Worm (Caenorhabditis elegans) whole organism, L1 larva: Measurements from ENCODE around the gene hpd-1.

ENCODE experiments used
- C04F5.9 ChIP-seq: sonication (generic microtip); optimal IDR thresholded peaks from 2 replicates; lab custom pipeline; 2016; ENCODE audit warnings: missing genetic modification characterization, missing compliant biosample characterization
- C16A3.4 ChIP-seq: fragments of 150-350 bp; optimal IDR thresholded peaks from 2 replicates; lab custom pipeline; 2014; ENCODE audit warnings: missing biosample characterization, missing genetic modification characterization
- C34B4.2 ChIP-seq: sonication (generic microtip); optimal IDR thresholded peaks from 2 replicates; lab custom pipeline; 2017; ENCODE audit warnings: mild to moderate bottlenecking, missing genetic modification characterization, missing compliant biosample characterization
- aha-1 ChIP-seq: fragments of 150-350 bp; optimal IDR thresholded peaks from 2 replicates; lab custom pipeline; 2014; ENCODE audit warnings: missing biosample characterization, missing genetic modification characterization
- alr-1 ChIP-seq: fragments of 200-800 bp; sonication (Bioruptor generic); optimal IDR thresholded peaks from 2 replicates; lab custom pipeline; 2018; ENCODE audit warnings: borderline replicate concordance, mild to moderate bottlenecking, missing genetic modification characterization, missing compliant biosample characterization
- blmp-1 ChIP-seq: fragments of 150-350 bp; optimal IDR thresholded peaks from 2 replicates; lab custom pipeline; 2014; ENCODE audit warnings: missing biosample characterization, missing genetic modification characterization
- ceh-8 ChIP-seq: fragments of 200-800 bp; sonication (Bioruptor generic); optimal IDR thresholded peaks from 2 replicates; lab custom pipeline; 2018; ENCODE audit warnings: mild to moderate bottlenecking, missing genetic modification characterization, moderate library complexity, missing compliant biosample characterization
- ceh-82 ChIP-seq, 3 experiments: fragments of 150-350 bp in 1 of 3; sonication (generic microtip) in 2 of 3; optimal IDR thresholded peaks; 2 replicates each; lab custom pipeline; 2014 to 2017; ENCODE audit warnings: missing biosample characterization in 3 of 3, missing genetic modification characterization in 3 of 3
- ceh-90 ChIP-seq: sonication (generic microtip); optimal IDR thresholded peaks from 2 replicates; lab custom pipeline; 2016; ENCODE audit warnings: missing genetic modification characterization, missing compliant biosample characterization
- ces-1 ChIP-seq: fragments of 150-350 bp; optimal IDR thresholded peaks from 2 replicates; lab custom pipeline; 2014; ENCODE audit warnings: missing biosample characterization, missing genetic modification reagents, missing genetic modification characterization
- dsc-1 ChIP-seq: sonication (generic microtip); optimal IDR thresholded peaks from 2 replicates; lab custom pipeline; 2016; ENCODE audit warnings: mild to moderate bottlenecking, missing genetic modification characterization, missing compliant biosample characterization
- egl-27 ChIP-seq, 2 experiments: fragments of 150-350 bp in 1 of 2; sonication (generic microtip); optimal IDR thresholded peaks; 3 replicates each; lab custom pipeline; 2017 to 2018; ENCODE audit warnings: missing biosample characterization in 2 of 2, missing genetic modification characterization in 2 of 2, missing genetic modification reagents in 2 of 2
- elt-3 ChIP-seq, 6 experiments: fragments of 150-350 bp in 1 of 6; sonication (generic microtip); optimal IDR thresholded peaks; 2 replicates each; lab custom pipeline; 2017 to 2018; ENCODE audit warnings: missing biosample characterization in 6 of 6, missing genetic modification characterization in 6 of 6, inconsistent platforms in 1 of 6
- fkh-10 ChIP-seq: sonication (generic microtip); optimal IDR thresholded peaks from 2 replicates; lab custom pipeline; 2017; ENCODE audit warnings: missing biosample characterization, missing genetic modification reagents, missing genetic modification characterization
- fos-1 ChIP-seq: fragments of 150-350 bp; optimal IDR thresholded peaks from 2 replicates; lab custom pipeline; 2014; ENCODE audit warnings: missing biosample characterization, missing genetic modification characterization
- hlh-4 ChIP-seq: sonication (generic microtip); optimal IDR thresholded peaks from 2 replicates; lab custom pipeline; 2016; ENCODE audit warnings: mild to moderate bottlenecking, missing genetic modification characterization, missing compliant biosample characterization
- irx-1 ChIP-seq: sonication (generic microtip); optimal IDR thresholded peaks from 2 replicates; lab custom pipeline; 2016; ENCODE audit warnings: missing genetic modification characterization, missing compliant biosample characterization
- lin-13 ChIP-seq: fragments of 150-350 bp; optimal IDR thresholded peaks from 2 replicates; lab custom pipeline; 2014; ENCODE audit warnings: missing biosample characterization, missing genetic modification reagents, missing genetic modification characterization
- lin-14 ChIP-seq: fragments of 200-800 bp; sonication (Bioruptor generic); optimal IDR thresholded peaks from 2 replicates; lab custom pipeline; 2018; ENCODE audit warnings: mild to moderate bottlenecking, missing genetic modification characterization, moderate library complexity, missing compliant biosample characterization
- lin-15B ChIP-seq: fragments of 150-350 bp; sonication (generic microtip); optimal IDR thresholded peaks from 3 replicates; lab custom pipeline; 2014; ENCODE audit warnings: missing biosample characterization, missing genetic modification characterization
- lin-35 ChIP-seq, 2 experiments: fragments of 150-350 bp; optimal IDR thresholded peaks; 2 replicates each; lab custom pipeline; 2014; ENCODE audit warnings: missing biosample characterization in 2 of 2, missing genetic modification characterization in 2 of 2, missing genetic modification reagents in 2 of 2
- lin-39 ChIP-seq: fragments of 150-350 bp; optimal IDR thresholded peaks from 2 replicates; lab custom pipeline; 2014; ENCODE audit warnings: missing biosample characterization, missing genetic modification reagents, missing genetic modification characterization
- lir-3 ChIP-seq: sonication (generic microtip); optimal IDR thresholded peaks from 2 replicates; lab custom pipeline; 2016; ENCODE audit warnings: mild to moderate bottlenecking, missing genetic modification characterization, moderate library complexity, missing compliant biosample characterization; ENCODE audit not compliant: poor library complexity
- lsy-2 ChIP-seq, 2 experiments: fragments of 150-350 bp; optimal IDR thresholded peaks; 2 replicates each; lab custom pipeline; 2014; ENCODE audit warnings: missing biosample characterization in 2 of 2, missing genetic modification characterization in 2 of 2
- mab-9 ChIP-seq: fragments of 200-800 bp; sonication (Bioruptor generic); IDR thresholded peaks from 2 replicates; pipeline ENCODE4 v1.3.6; 2022; ENCODE audit warnings: missing genetic modification reagents, missing genetic modification characterization, missing compliant biosample characterization
- nhr-11 ChIP-seq: fragments of 150-350 bp; optimal IDR thresholded peaks from 2 replicates; lab custom pipeline; 2014; ENCODE audit warnings: missing biosample characterization, missing genetic modification characterization
- nhr-12 ChIP-seq: sonication (generic microtip); optimal IDR thresholded peaks from 2 replicates; lab custom pipeline; 2017; ENCODE audit warnings: missing biosample characterization, missing genetic modification characterization
- nhr-19 ChIP-seq: fragments of 200-800 bp; sonication (Bioruptor generic); conservative IDR thresholded peaks from 2 replicates; pipeline ENCODE4 v1.3.6; 2022; ENCODE audit warnings: missing genetic modification characterization, missing compliant biosample characterization
- nhr-20 ChIP-seq: sonication (generic microtip); optimal IDR thresholded peaks from 2 replicates; lab custom pipeline; 2016; ENCODE audit warnings: mild to moderate bottlenecking, missing genetic modification characterization, missing compliant biosample characterization
- nhr-237 ChIP-seq: fragments of 150-350 bp; optimal IDR thresholded peaks from 2 replicates; lab custom pipeline; 2014; ENCODE audit warnings: missing biosample characterization, missing genetic modification characterization
- nhr-28 ChIP-seq: fragments of 150-350 bp; optimal IDR thresholded peaks from 2 replicates; lab custom pipeline; 2014; ENCODE audit warnings: missing biosample characterization, missing genetic modification characterization
- nhr-47 ChIP-seq: sonication (generic microtip); optimal IDR thresholded peaks from 2 replicates; lab custom pipeline; 2016; ENCODE audit warnings: mild to moderate bottlenecking, missing genetic modification characterization, moderate library complexity, missing compliant biosample characterization
- nhr-71 ChIP-seq: sonication (generic microtip); optimal IDR thresholded peaks from 2 replicates; lab custom pipeline; 2016; ENCODE audit warnings: mild to moderate bottlenecking, missing genetic modification characterization, moderate library complexity, missing compliant biosample characterization
- nhr-76 ChIP-seq: sonication (generic microtip); optimal IDR thresholded peaks from 2 replicates; lab custom pipeline; 2017; ENCODE audit warnings: missing biosample characterization, missing genetic modification characterization
- nhr-85 ChIP-seq: sonication (generic microtip); peaks from one replicate; lab custom pipeline; 2016; ENCODE audit warnings: missing genetic modification characterization, inconsistent platforms, missing compliant biosample characterization
- nhr-90 ChIP-seq: sonication (generic microtip); optimal IDR thresholded peaks from 2 replicates; lab custom pipeline; 2016; ENCODE audit warnings: mild to moderate bottlenecking, missing genetic modification characterization, missing compliant biosample characterization; ENCODE audit not compliant: poor library complexity
- pag-3 ChIP-seq: sonication (generic microtip); optimal IDR thresholded peaks from 2 replicates; lab custom pipeline; 2017; ENCODE audit warnings: missing genetic modification characterization, mild to moderate bottlenecking, missing compliant biosample characterization, antibody characterized with exemption, borderline replicate concordance; ENCODE audit not compliant: insufficient read depth
- pax-3 ChIP-seq: fragments of 200-800 bp; sonication (Bioruptor generic); optimal IDR thresholded peaks from 2 replicates; lab custom pipeline; 2018; ENCODE audit warnings: mild to moderate bottlenecking, missing genetic modification characterization, moderate library complexity, missing compliant biosample characterization
- pqm-1 ChIP-seq: sonication (generic microtip); optimal IDR thresholded peaks from 3 replicates; lab custom pipeline; 2017; ENCODE audit warnings: missing biosample characterization, missing genetic modification characterization
- rnt-1 ChIP-seq: sonication (generic microtip); optimal IDR thresholded peaks from 2 replicates; lab custom pipeline; 2016; ENCODE audit warnings: mild to moderate bottlenecking, missing genetic modification characterization, moderate library complexity, missing compliant biosample characterization
- snpc-4 ChIP-seq: fragments of 150-350 bp; optimal IDR thresholded peaks from 2 replicates; lab custom pipeline; 2014; ENCODE audit warnings: missing biosample characterization, missing genetic modification characterization
- sox-4 ChIP-seq: sonication (generic microtip); optimal IDR thresholded peaks from 2 replicates; lab custom pipeline; 2016; ENCODE audit warnings: missing genetic modification characterization, missing compliant biosample characterization
- sptf-1 ChIP-seq: fragments of 150-350 bp; optimal IDR thresholded peaks from 2 replicates; lab custom pipeline; 2014; ENCODE audit warnings: missing biosample characterization, missing genetic modification characterization
- swsn-7 ChIP-seq: sonication (generic microtip); optimal IDR thresholded peaks from 2 replicates; lab custom pipeline; 2016; ENCODE audit warnings: missing genetic modification characterization, missing compliant biosample characterization
- tlp-1 ChIP-seq: fragments of 150-350 bp; optimal IDR thresholded peaks from 2 replicates; lab custom pipeline; 2014; ENCODE audit warnings: missing biosample characterization, missing genetic modification characterization
- unc-30 ChIP-seq: sonication (generic microtip); optimal IDR thresholded peaks from 2 replicates; lab custom pipeline; 2017; ENCODE audit warnings: missing biosample characterization, missing genetic modification characterization
- unc-98 ChIP-seq: fragments of 200-800 bp; sonication (Bioruptor generic); IDR thresholded peaks from 2 replicates; pipeline ENCODE4 v1.3.6; 2022; ENCODE audit warnings: missing genetic modification characterization, missing compliant biosample characterization
- vab-15 ChIP-seq: sonication (generic microtip); optimal IDR thresholded peaks from 2 replicates; lab custom pipeline; 2017; ENCODE audit warnings: missing genotype, mild to moderate bottlenecking, missing genetic modification characterization, missing compliant biosample characterization
- xbp-1 ChIP-seq: sonication (generic microtip); optimal IDR thresholded peaks from 2 replicates; lab custom pipeline; 2016; ENCODE audit warnings: missing genetic modification characterization, missing compliant biosample characterization
- zag-1 ChIP-seq: fragments of 150-350 bp; optimal IDR thresholded peaks from 2 replicates; lab custom pipeline; 2014; ENCODE audit warnings: missing biosample characterization, missing genetic modification characterization
- zip-4 ChIP-seq: fragments of 200-800 bp; sonication (Bioruptor generic); optimal IDR thresholded peaks from 2 replicates; lab custom pipeline; 2018; ENCODE audit warnings: mild to moderate bottlenecking, missing genetic modification characterization, moderate library complexity, missing compliant biosample characterization
- ztf-11 ChIP-seq, 2 experiments: sonication (generic microtip); optimal IDR thresholded peaks; 2 replicates each; lab custom pipeline; 2016 to 2017; ENCODE audit warnings: missing genetic modification characterization in 2 of 2, missing biosample characterization in 1 of 2, missing compliant biosample characterization in 1 of 2
- ztf-4 ChIP-seq: fragments of 150-350 bp; optimal IDR thresholded peaks from 2 replicates; lab custom pipeline; 2014; ENCODE audit warnings: missing biosample characterization, missing genetic modification characterization

Gene hpd-1

ce11 chrIII:10505182-10505581 is 30.1 kb upstream of the hpd-1 start, which contains the start of the genes taf-11.3 and urm-1 (continued):
- TF ChIP-seq nhr-11 (no peak), nhr-19 (GFP tag; lab: Robert Waterston, UW) (peak; percentile 81), lsy-2 (tag; optimal IDR thresholded peaks at IDR 0.05; lab: Kevin White, UChicago) (peak; percentile 87 to 89), ceh-82 (tag; optimal IDR thresholded peaks at IDR 0.05; lab: Kevin White, UChicago) (peak; percentile 84 to 90 (median 87)), zip-4 (GFP tag; lab: Kevin White, UChicago) (no peak), C16A3.4 (tag; lab: Kevin White, UChicago) (peak; percentile 89), xbp-1 (peak; percentile 90), C04F5.9 (tag; lab: Kevin White, UChicago) (peak; percentile 60), nhr-237 (tag; lab: Kevin White, UChicago) (peak; percentile 32), mab-9 (GFP tag; lab: Robert Waterston, UW) (no peak), hlh-4 (tag; lab: Kevin White, UChicago) (no peak), pqm-1 (tag; lab: Kevin White, UChicago) (no peak), ztf-4 (peak; percentile 15), nhr-47 (peak; percentile 80), lin-13 (peak; percentile 47), ztf-11 (tag; optimal IDR thresholded peaks at IDR 0.05; lab: Kevin White, UChicago) (peak in 1 of 2 experiments; percentile 67), blmp-1 (peak; percentile 84), nhr-28 (tag; lab: Kevin White, UChicago) (no peak), sptf-1 (tag; lab: Kevin White, UChicago) (no peak), aha-1 (tag; lab: Kevin White, UChicago) (no peak), ceh-8 (GFP tag; lab: Kevin White, UChicago) (no peak), irx-1 (peak; percentile 47), alr-1 (tag; lab: Kevin White, UChicago) (no peak), unc-98 (GFP tag; lab: Robert Waterston, UW) (no peak), lin-14 (GFP tag; lab: Kevin White, UChicago) (no peak), zag-1 (no peak), elt-3 (tag; optimal IDR thresholded peaks at IDR 0.05; lab: Kevin White, UChicago) (peak in 2 of 6 experiments; percentile 47 to 88), lir-3 (no peak), nhr-90 (tag; lab: Kevin White, UChicago) (peak; percentile 72), nhr-12 (tag; lab: Kevin White, UChicago) (no peak), vab-15 (tag; lab: Kevin White, UChicago) (no peak), nhr-71 (tag; lab: Kevin White, UChicago) (peak; percentile 88), fos-1 (tag; lab: Kevin White, UChicago) (peak; percentile 39), dsc-1 (peak; percentile 80), swsn-7 (peak; percentile 86), lin-15B (peak; percentile 88), rnt-1 (tag; lab: Kevin White, UChicago) (peak; percentile 84), pax-3 (peak; percentile 31), sox-4 (tag; lab: Kevin White, UChicago) (peak; percentile 64), lin-35 (GFP tag; optimal IDR thresholded peaks at IDR 0.05; lab: Kevin White, UChicago) (peak; percentile 84 to 88), C34B4.2 (tag; lab: Kevin White, UChicago) (no peak), ces-1 (no peak), unc-30 (tag; lab: Kevin White, UChicago) (no peak), ceh-90 (tag; lab: Kevin White, UChicago) (no peak), tlp-1 (tag; lab: Kevin White, UChicago) (no peak), egl-27 (tag; optimal IDR thresholded peaks at IDR 0.05; lab: Kevin White, UChicago) (no peak), nhr-76 (no peak), lin-39 (tag; lab: Kevin White, UChicago) (no peak), snpc-4 (peak; percentile 64), fkh-10 (GFP tag; lab: Kevin White, UChicago) (no peak), nhr-85 (tag; lab: Kevin White, UChicago) (peak; percentile 81), pag-3 (no peak), nhr-20 (peak; percentile 84)
